Fruit fly (Drosophila melanogaster): ENCODE measurements around the gene CAH5.

DNA sequence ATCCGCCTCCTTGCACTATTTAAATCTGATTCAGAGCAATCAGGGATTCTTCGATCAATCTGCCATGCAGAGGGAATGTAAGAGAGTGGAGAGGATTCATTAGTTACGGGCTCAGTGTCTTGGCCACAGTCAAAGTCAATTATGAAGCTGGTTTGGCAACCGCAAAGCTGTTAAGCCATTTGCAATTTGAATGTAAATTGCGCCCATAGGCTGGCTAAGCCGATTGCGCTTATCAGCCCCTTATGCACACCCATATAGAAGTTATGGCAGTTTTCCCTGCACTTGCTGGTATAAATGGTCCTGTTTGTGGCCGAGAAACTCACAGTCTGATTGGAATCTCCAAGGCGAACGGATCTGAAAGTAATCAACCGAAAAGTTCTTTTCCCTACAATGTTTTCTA is at the start of gene CAH5:
- TF ChIP-seq CG8478 (optimal IDR thresholded peaks at IDR 0.05) (no peak), CTCF (optimal IDR thresholded peaks at IDR 0.05) (no peak)

Data from S2 (cell line).